Fruit fly (Drosophila melanogaster) whole organism, embryonic: Measurements from ENCODE around the gene CG13920.

Experiments
- Adf1 ChIP-seq: fragments of 200-800 bp; sonication (Bioruptor generic); IDR thresholded peaks from 2 replicates; pipeline ENCODE4 v1.3.6; 2022; ENCODE audit warnings: missing biosample characterization, missing genetic modification characterization
- Awh ChIP-seq: fragments of 200-800 bp; sonication (Bioruptor generic); IDR thresholded peaks from 2 replicates; pipeline ENCODE4, ENCODE4 v1.3.6; 2022; ENCODE audit warnings: missing biosample characterization, missing genetic modification characterization
- CG10565 ChIP-seq: fragments of 200-800 bp; sonication (Bioruptor generic); optimal IDR thresholded peaks from 3 replicates; lab custom pipeline; 2016; ENCODE audit warnings: missing biosample characterization, mild to moderate bottlenecking, missing genetic modification characterization
- CG11723 ChIP-seq: fragments of 200-800 bp; sonication (Bioruptor generic); optimal IDR thresholded peaks from 2 replicates; lab custom pipeline; 2017; ENCODE audit warnings: missing biosample characterization, mild to moderate bottlenecking, missing genetic modification characterization
- CG12299 ChIP-seq: fragments of 200-800 bp; sonication (Bioruptor generic); optimal IDR thresholded peaks from 2 replicates; lab custom pipeline; 2018; ENCODE audit warnings: missing biosample characterization, mild to moderate bottlenecking, missing genetic modification characterization
- CG13424 ChIP-seq: fragments of 200-800 bp; sonication (Bioruptor generic); optimal IDR thresholded peaks from 2 replicates; lab custom pipeline; 2019; ENCODE audit warnings: missing biosample characterization, mild to moderate bottlenecking, missing genetic modification characterization, moderate library complexity
- CG14050 ChIP-seq: fragments of 200-800 bp; sonication (Bioruptor generic); IDR thresholded peaks from 3 replicates; pipeline ENCODE4 v1.3.6; 2022; ENCODE audit warnings: missing biosample characterization, missing genetic modification characterization
- CG14965 ChIP-seq: fragments of 200-800 bp; sonication (Bioruptor generic); optimal IDR thresholded peaks from 2 replicates; lab custom pipeline; 2016; ENCODE audit warnings: missing biosample characterization, missing genetic modification characterization, borderline replicate concordance
- CG16779 ChIP-seq: fragments of 200-800 bp; sonication (Bioruptor generic); IDR thresholded peaks from 2 replicates; pipeline ENCODE4 v1.3.6; 2022; ENCODE audit warnings: missing biosample characterization, missing genetic modification characterization
- CG17186 ChIP-seq: fragments of 200-800 bp; sonication (Bioruptor generic); optimal IDR thresholded peaks from 3 replicates; lab custom pipeline; 2017; ENCODE audit warnings: missing biosample characterization, missing genetic modification reagents, missing genetic modification characterization
- CG17328 ChIP-seq: fragments of 200-800 bp; sonication (Bioruptor generic); IDR thresholded peaks from 2 replicates; pipeline ENCODE4 v1.3.6; 2022; ENCODE audit warnings: missing biosample characterization, missing genetic modification characterization
- CG2678 ChIP-seq: fragments of 200-800 bp; sonication (Bioruptor generic); optimal IDR thresholded peaks from 3 replicates; lab custom pipeline; 2019; ENCODE audit warnings: missing biosample characterization, mild to moderate bottlenecking, missing genetic modification characterization, moderate library complexity
- CG3065 ChIP-seq: fragments of 200-800 bp; sonication (Bioruptor generic); optimal IDR thresholded peaks from 2 replicates; lab custom pipeline; 2016; ENCODE audit warnings: missing biosample characterization, missing genetic modification characterization
- CG32532 ChIP-seq: fragments of 200-800 bp; sonication (Bioruptor generic); IDR thresholded peaks from 2 replicates; pipeline ENCODE4 v1.3.6; 2022; ENCODE audit warnings: missing biosample characterization, missing genetic modification characterization
- CG34376 ChIP-seq: fragments of 200-800 bp; sonication (Bioruptor generic); optimal IDR thresholded peaks from 2 replicates; lab custom pipeline; 2018; ENCODE audit warnings: missing biosample characterization, mild to moderate bottlenecking, missing genetic modification characterization
- CG34422 ChIP-seq: fragments of 200-800 bp; sonication (Bioruptor generic); IDR thresholded peaks from 3 replicates; pipeline ENCODE4 v1.3.6; 2022; ENCODE audit warnings: missing biosample characterization, missing genetic modification characterization
- CG3838 ChIP-seq: fragments of 200-800 bp; sonication (Bioruptor generic); optimal IDR thresholded peaks from 3 replicates; lab custom pipeline; 2016; ENCODE audit warnings: missing biosample characterization, missing genetic modification characterization
- CG5953 ChIP-seq: fragments of 200-800 bp; sonication (Bioruptor generic); IDR thresholded peaks from 2 replicates; pipeline ENCODE4 v1.3.6; 2022; ENCODE audit warnings: missing biosample characterization, missing genetic modification characterization
- CG6813 ChIP-seq: fragments of 200-800 bp; sonication (Bioruptor generic); optimal IDR thresholded peaks from 2 replicates; lab custom pipeline; 2017; ENCODE audit warnings: missing biosample characterization, missing genetic modification characterization, mild to moderate bottlenecking, moderate library complexity, missing genetic modification reagents
- CG6854 ChIP-seq: fragments of 200-800 bp; sonication (Bioruptor generic); optimal IDR thresholded peaks from 3 replicates; lab custom pipeline; 2017; ENCODE audit warnings: missing biosample characterization, mild to moderate bottlenecking, missing genetic modification characterization
- CG7372 ChIP-seq: fragments of 200-800 bp; sonication (Bioruptor generic); IDR thresholded peaks from 2 replicates; pipeline ENCODE4 v1.3.6; 2022; ENCODE audit warnings: missing biosample characterization, missing genetic modification characterization
- CG8944 ChIP-seq: fragments of 200-800 bp; sonication (Bioruptor generic); optimal IDR thresholded peaks from 3 replicates; lab custom pipeline; 2016; ENCODE audit warnings: missing biosample characterization, missing genetic modification characterization
- CG9609 ChIP-seq: fragments of 200-800 bp; sonication (Bioruptor generic); optimal IDR thresholded peaks from 3 replicates; lab custom pipeline; 2016; ENCODE audit warnings: missing biosample characterization, missing genetic modification characterization
- Chrac-16 ChIP-seq: fragments of 200-800 bp; sonication (Bioruptor generic); optimal IDR thresholded peaks from 3 replicates; lab custom pipeline; 2016; ENCODE audit warnings: missing biosample characterization, missing genetic modification characterization
- CkIIα-i1 ChIP-seq: fragments of 200-800 bp; sonication (Bioruptor generic); IDR thresholded peaks from 2 replicates; pipeline ENCODE4 v1.3.6; 2022; ENCODE audit warnings: missing biosample characterization, missing genetic modification characterization
- Dbx ChIP-seq: fragments of 200-800 bp; sonication (Bioruptor generic); IDR thresholded peaks from 3 replicates; pipeline ENCODE4 v1.3.6; 2022; ENCODE audit warnings: missing biosample characterization, missing genetic modification characterization
- Doc3 ChIP-seq: fragments of 200-800 bp; sonication (Bioruptor generic); IDR thresholded peaks from 3 replicates; pipeline ENCODE4 v1.3.6; 2022; ENCODE audit warnings: missing biosample characterization, missing genetic modification characterization; ENCODE audit not compliant: partially characterized antibody
- Eip74EF ChIP-seq, 2 experiments: fragments of 200-800 bp in 1 of 2; fragments of >200 bp in 1 of 2; sonication (Bioruptor generic) in 1 of 2; optimal IDR thresholded peaks; 2 replicates each; lab custom pipeline; 2017 to 2019; ENCODE audit warnings: missing biosample characterization in 2 of 2, missing genetic modification characterization in 2 of 2, mild to moderate bottlenecking in 1 of 2, moderate library complexity in 1 of 2
- Kr ChIP-seq: fragments of 200-800 bp; sonication (Bioruptor generic); optimal IDR thresholded peaks from 2 replicates; lab custom pipeline; 2017; ENCODE audit warnings: missing biosample characterization, mild to moderate bottlenecking, missing genetic modification characterization
- Lpt ChIP-seq: fragments of >200 bp; optimal IDR thresholded peaks from 2 replicates; lab custom pipeline; 2018; ENCODE audit warnings: missing biosample characterization, missing genetic modification characterization
- Mad ChIP-seq: fragments of 200-800 bp; sonication (Bioruptor generic); optimal IDR thresholded peaks from 2 replicates; lab custom pipeline; 2016; ENCODE audit warnings: missing biosample characterization, missing genetic modification characterization
- NFAT ChIP-seq: fragments of 200-800 bp; sonication (Bioruptor generic); IDR thresholded peaks from 2 replicates; pipeline ENCODE4 v1.3.6; 2022; ENCODE audit warnings: missing biosample characterization, missing genetic modification characterization
- Sry-δ ChIP-seq: fragments of 200-800 bp; sonication (Bioruptor generic); optimal IDR thresholded peaks from 2 replicates; lab custom pipeline; 2016; ENCODE audit warnings: missing biosample characterization, missing genetic modification characterization
- Tbp ChIP-seq: fragments of >200 bp; optimal IDR thresholded peaks from 2 replicates; lab custom pipeline; 2018; ENCODE audit warnings: missing biosample characterization, missing genetic modification characterization
- Usf ChIP-seq: fragments of 200-800 bp; sonication (Bioruptor generic); optimal IDR thresholded peaks from 2 replicates; lab custom pipeline; 2017; ENCODE audit warnings: missing genotype, missing biosample characterization, missing genetic modification characterization
- aop ChIP-seq: fragments of 200-800 bp; sonication (Bioruptor generic); IDR thresholded peaks from 2 replicates; pipeline ENCODE4 v1.3.6; 2022; ENCODE audit warnings: missing biosample characterization, missing genetic modification characterization
- br ChIP-seq: fragments of >200 bp; optimal IDR thresholded peaks from 2 replicates; lab custom pipeline; 2017
- cg ChIP-seq: fragments of 200-800 bp; sonication (Bioruptor generic); optimal IDR thresholded peaks from 3 replicates; lab custom pipeline; 2019; ENCODE audit warnings: missing biosample characterization, mild to moderate bottlenecking, missing genetic modification characterization, moderate library complexity
- chn ChIP-seq: fragments of 200-800 bp; sonication (Bioruptor generic); optimal IDR thresholded peaks from 2 replicates; lab custom pipeline; 2016; ENCODE audit warnings: missing biosample characterization, missing genetic modification characterization
- croc ChIP-seq: fragments of 200-800 bp; sonication (Bioruptor generic); conservative IDR thresholded peaks from 3 replicates; pipeline ENCODE4 v1.3.6; 2022; ENCODE audit warnings: missing biosample characterization, missing genetic modification characterization
- dpn ChIP-seq, 2 experiments: fragments of 200-800 bp; sonication (Bioruptor generic); optimal IDR thresholded peaks; 3 replicates each; lab custom pipeline; 2016; ENCODE audit warnings: missing biosample characterization in 2 of 2, missing genetic modification characterization in 2 of 2
- ftz-f1 ChIP-seq: fragments of 200-800 bp; sonication (Bioruptor generic); optimal IDR thresholded peaks from 2 replicates; lab custom pipeline; 2016; ENCODE audit warnings: missing biosample characterization, missing genetic modification characterization
- grau ChIP-seq: fragments of 200-800 bp; optimal IDR thresholded peaks from 3 replicates; lab custom pipeline; 2019; ENCODE audit warnings: missing biosample characterization, mild to moderate bottlenecking, missing genetic modification characterization, moderate library complexity
- ken ChIP-seq: fragments of 200-800 bp; sonication (Bioruptor generic); IDR thresholded peaks from 3 replicates; pipeline ENCODE4 v1.3.6; 2022; ENCODE audit warnings: missing biosample characterization, missing genetic modification characterization
- oc ChIP-seq: fragments of 200-800 bp; sonication (Bioruptor generic); optimal IDR thresholded peaks from 2 replicates; lab custom pipeline; 2018; ENCODE audit warnings: missing biosample characterization, mild to moderate bottlenecking, missing genetic modification characterization, moderate library complexity
- repo ChIP-seq: fragments of 200-800 bp; sonication (Bioruptor generic); optimal IDR thresholded peaks from 2 replicates; lab custom pipeline; 2016; ENCODE audit warnings: missing biosample characterization, missing genetic modification characterization
- sna ChIP-seq: fragments of 200-800 bp; sonication (Bioruptor generic); IDR thresholded peaks from 2 replicates; pipeline ENCODE4 v1.3.6; 2022; ENCODE audit warnings: missing biosample characterization, missing genetic modification characterization; ENCODE audit not compliant: partially characterized antibody
- tio ChIP-seq: fragments of 200-800 bp; sonication (Bioruptor generic); optimal IDR thresholded peaks from 2 replicates; lab custom pipeline; 2017; ENCODE audit warnings: missing biosample characterization, missing genetic modification characterization, inconsistent platforms
- tll ChIP-seq, 2 experiments: fragments of 200-800 bp in 1 of 2; fragments of >200 bp in 1 of 2; sonication (Bioruptor generic) in 1 of 2; optimal IDR thresholded peaks; 2 replicates each; lab custom pipeline; 2017 to 2019; ENCODE audit warnings: missing biosample characterization in 2 of 2, missing genetic modification characterization in 2 of 2, mild to moderate bottlenecking in 1 of 2, moderate library complexity in 1 of 2
- ttk ChIP-seq: fragments of 200-800 bp; sonication (Bioruptor generic); IDR thresholded peaks from 2 replicates; pipeline ENCODE4 v2.1.2; 2022; ENCODE audit warnings: missing biosample characterization, missing genetic modification characterization
- yki ChIP-seq: fragments of >200 bp; optimal IDR thresholded peaks from 3 replicates; lab custom pipeline; 2018

CG13920 gene

dm6 chr3L:1639185-1639812, 9.4 kb upstream of the CG13920 start, which contains the start of the genes Mettl2 and Bgb (continued):
- peak; percentile 63 for TF ChIP-seq CG17328 (GFP tag; lab: Robert Waterston, UW)
- peak; percentile 53 for TF ChIP-seq CG17186 (GFP tag; lab: Kevin White, UChicago)
- TF ChIP-seq CG34376 (GFP tag; lab: Kevin White, UChicago): peak; percentile 48
- TF ChIP-seq Mad: peak; percentile 69
- TF ChIP-seq Tbp (GFP tag; lab: Kevin White, UChicago): no peak
- TF ChIP-seq CkIIα-i1: no peak
- TF ChIP-seq aop (GFP tag; lab: Robert Waterston, UW): no peak
- TF ChIP-seq ftz-f1 (GFP tag; lab: Kevin White, UChicago): peak; percentile 28
- TF ChIP-seq CG8944 (GFP tag; lab: Kevin White, UChicago): peak; percentile 73
- TF ChIP-seq CG6813: no peak
- TF ChIP-seq Chrac-16: peak; percentile 76
- no peak for TF ChIP-seq Lpt (GFP tag; lab: Kevin White, UChicago)
- no peak for TF ChIP-seq CG11723 (GFP tag; lab: Kevin White, UChicago)
- TF ChIP-seq CG9609: peak; percentile 81
- no peak for TF ChIP-seq Eip74EF (GFP tag; optimal IDR thresholded peaks at IDR 0.05; lab: Kevin White, UChicago)
- no peak for TF ChIP-seq oc (tag; lab: Kevin White, UChicago)
- peak; percentile 23; the same call in 2 of the 3 replicates for TF ChIP-seq CG14050 (GFP tag; lab: Robert Waterston, UW)
- peak; percentile 85 for TF ChIP-seq CG2678
- TF ChIP-seq CG3065 (GFP tag; lab: Kevin White, UChicago): peak; percentile 0
- TF ChIP-seq Kr: no peak
- peak; percentile 81 for TF ChIP-seq Dbx (GFP tag; lab: Robert Waterston, UW)
- TF ChIP-seq croc (GFP tag; lab: Robert Waterston, UW): peak; percentile 67
- peak; percentile 86 for TF ChIP-seq Doc3 (GFP tag; lab: Robert Waterston, UW)
- peak; percentile 76 for TF ChIP-seq CG13424
- TF ChIP-seq Usf (GFP tag; lab: Kevin White, UChicago): peak; percentile 52
- peak; percentile 93 for TF ChIP-seq tll (GFP tag; optimal IDR thresholded peaks at IDR 0.05; lab: Kevin White, UChicago)
- TF ChIP-seq Awh: peak; percentile 25; the same call in 1 of the 2 replicates
- TF ChIP-seq ken (GFP tag; lab: Robert Waterston, UW): peak; percentile 76
- peak; percentile 81 for TF ChIP-seq CG34422 (GFP tag; lab: Robert Waterston, UW)
- no peak for TF ChIP-seq br (lab: Kevin White, UChicago)
- TF ChIP-seq cg (GFP tag; lab: Kevin White, UChicago): no peak
- TF ChIP-seq CG14965 (GFP tag; lab: Kevin White, UChicago): no peak
- no peak for TF ChIP-seq CG6854 (GFP tag; lab: Kevin White, UChicago)
- peak; percentile 80 for TF ChIP-seq ttk (GFP tag; lab: Robert Waterston, UW)
- peak; percentile 83 for TF ChIP-seq CG32532
- peak; percentile 45 for TF ChIP-seq repo (GFP tag; lab: Kevin White, UChicago)
- no peak for TF ChIP-seq CG12299 (tag; lab: Kevin White, UChicago)
- peak; percentile 77 for TF ChIP-seq grau (tag; lab: Kevin White, UChicago)
- TF ChIP-seq sna (GFP tag; lab: Robert Waterston, UW): peak; percentile 69; the same call in 1 of the 2 replicates
- peak; percentile 1 for TF ChIP-seq CG10565
- TF ChIP-seq Sry-δ (GFP tag; lab: Kevin White, UChicago): peak; percentile 96
- TF ChIP-seq CG7372 (GFP tag; lab: Robert Waterston, UW): peak; percentile 83
- peak; percentile 64 for TF ChIP-seq NFAT
- TF ChIP-seq CG5953 (GFP tag; lab: Robert Waterston, UW): no peak
- TF ChIP-seq CG3838 (GFP tag; lab: Kevin White, UChicago): no peak
- TF ChIP-seq Adf1 (GFP tag; lab: Robert Waterston, UW): no peak
- TF ChIP-seq chn: peak; percentile 78
- TF ChIP-seq tio: no peak
- peak; percentile 68; the same call in 1 of the 2 replicates for TF ChIP-seq CG16779 (GFP tag; lab: Robert Waterston, UW)
- peak; percentile 79 to 81 for TF ChIP-seq dpn (GFP tag; optimal IDR thresholded peaks at IDR 0.05; lab: Kevin White, UChicago)
- no peak for TF ChIP-seq yki
